Worm (Caenorhabditis elegans) whole organism, late embryonic: ENCODE results near the gene R05G6.1.

Experiments used
- C08G9.2 ChIP-seq: sonication (generic microtip); optimal IDR thresholded peaks from 2 replicates; lab custom pipeline; 2016; ENCODE audit warnings: mild to moderate bottlenecking, missing genetic modification characterization, moderate library complexity, missing compliant biosample characterization
- C38D4.7 ChIP-seq: fragments of 200-800 bp; sonication (Bioruptor generic); optimal IDR thresholded peaks from 2 replicates; lab custom pipeline; 2018; ENCODE audit warnings: mild to moderate bottlenecking, missing genetic modification characterization, moderate library complexity, missing compliant biosample characterization
- F13H6.1 ChIP-seq: sonication (generic microtip); optimal IDR thresholded peaks from 2 replicates; lab custom pipeline; 2016; ENCODE audit warnings: missing genetic modification characterization, missing compliant biosample characterization
- K09A11.1 ChIP-seq: sonication (generic microtip); optimal IDR thresholded peaks from 2 replicates; lab custom pipeline; 2017; ENCODE audit warnings: antibody characterized with exemption, mild to moderate bottlenecking, missing genetic modification characterization, missing compliant biosample characterization; ENCODE audit not compliant: insufficient read depth
- Y22D7AL.16 ChIP-seq: sonication (generic microtip); optimal IDR thresholded peaks from 2 replicates; lab custom pipeline; 2016; ENCODE audit warnings: missing genetic modification characterization, missing compliant biosample characterization
- ahr-1 ChIP-seq: sonication (generic microtip); optimal IDR thresholded peaks from 2 replicates; lab custom pipeline; 2016; ENCODE audit warnings: missing genetic modification characterization, missing compliant biosample characterization
- ceh-18 ChIP-seq: sonication (generic microtip); optimal IDR thresholded peaks from 2 replicates; lab custom pipeline; 2016; ENCODE audit warnings: missing genetic modification characterization, missing compliant biosample characterization
- ceh-2 ChIP-seq: sonication (generic microtip); optimal IDR thresholded peaks from 2 replicates; lab custom pipeline; 2016; ENCODE audit warnings: missing genotype, missing genetic modification characterization, missing compliant biosample characterization
- ceh-24 ChIP-seq: sonication (generic microtip); optimal IDR thresholded peaks from 2 replicates; lab custom pipeline; 2016; ENCODE audit warnings: mild to moderate bottlenecking, missing genetic modification characterization, missing compliant biosample characterization
- ceh-31 ChIP-seq: sonication (generic microtip); optimal IDR thresholded peaks from 2 replicates; lab custom pipeline; 2016; ENCODE audit warnings: missing genetic modification characterization, missing compliant biosample characterization
- ceh-34 ChIP-seq: sonication (generic microtip); optimal IDR thresholded peaks from 2 replicates; lab custom pipeline; 2016; ENCODE audit warnings: mild to moderate bottlenecking, missing genetic modification characterization, missing compliant biosample characterization
- ceh-9 ChIP-seq: sonication (generic microtip); optimal IDR thresholded peaks from 2 replicates; lab custom pipeline; 2016; ENCODE audit warnings: mild to moderate bottlenecking, missing genetic modification characterization, inconsistent platforms, missing compliant biosample characterization
- dmd-4 ChIP-seq: sonication (generic microtip); optimal IDR thresholded peaks from 2 replicates; lab custom pipeline; 2016; ENCODE audit warnings: borderline replicate concordance, missing genetic modification characterization, missing compliant biosample characterization
- dve-1 ChIP-seq: sonication (generic microtip); optimal IDR thresholded peaks from 2 replicates; lab custom pipeline; 2017; ENCODE audit warnings: antibody characterized with exemption, mild to moderate bottlenecking, missing genetic modification characterization, missing compliant biosample characterization
- elt-4 ChIP-seq: sonication (generic microtip); optimal IDR thresholded peaks from 2 replicates; lab custom pipeline; 2016; ENCODE audit warnings: missing genetic modification characterization, missing compliant biosample characterization
- ets-4 ChIP-seq: sonication (generic microtip); optimal IDR thresholded peaks from 2 replicates; lab custom pipeline; 2016; ENCODE audit warnings: missing genetic modification characterization, missing compliant biosample characterization
- eyg-1 ChIP-seq: sonication (generic microtip); optimal IDR thresholded peaks from 2 replicates; lab custom pipeline; 2016; ENCODE audit warnings: missing genotype, missing genetic modification characterization, missing compliant biosample characterization
- fax-1 ChIP-seq: sonication (generic microtip); optimal IDR thresholded peaks from 2 replicates; lab custom pipeline; 2016; ENCODE audit warnings: missing genotype, missing genetic modification characterization, missing compliant biosample characterization
- fkh-10 ChIP-seq: fragments of 150-350 bp; optimal IDR thresholded peaks from 2 replicates; lab custom pipeline; 2014; ENCODE audit warnings: missing biosample characterization, missing genetic modification reagents, missing genetic modification characterization
- gmeb-2 ChIP-seq: sonication (generic microtip); optimal IDR thresholded peaks from 2 replicates; lab custom pipeline; 2016; ENCODE audit warnings: missing genetic modification characterization, inconsistent platforms, missing compliant biosample characterization
- hlh-13 ChIP-seq: fragments of 200-800 bp; sonication (Bioruptor generic); optimal IDR thresholded peaks from 2 replicates; lab custom pipeline; 2018; ENCODE audit warnings: mild to moderate bottlenecking, missing genetic modification characterization, missing compliant biosample characterization
- hlh-15 ChIP-seq: sonication (generic microtip); optimal IDR thresholded peaks from 2 replicates; lab custom pipeline; 2016; ENCODE audit warnings: missing genetic modification characterization, missing compliant biosample characterization
- hlh-30 ChIP-seq: sonication (generic microtip); optimal IDR thresholded peaks from 2 replicates; lab custom pipeline; 2017; ENCODE audit warnings: antibody characterized with exemption, missing genetic modification characterization, missing compliant biosample characterization; ENCODE audit not compliant: insufficient read depth
- hlh-6 ChIP-seq: sonication (generic microtip); optimal IDR thresholded peaks from 2 replicates; lab custom pipeline; 2016; ENCODE audit warnings: missing genotype, missing genetic modification characterization, missing compliant biosample characterization
- lin-11 ChIP-seq: fragments of 200-800 bp; sonication (Bioruptor generic); optimal IDR thresholded peaks from 2 replicates; lab custom pipeline; 2018; ENCODE audit warnings: mild to moderate bottlenecking, missing genetic modification characterization, missing compliant biosample characterization
- madf-2 ChIP-seq: sonication (generic microtip); optimal IDR thresholded peaks from 2 replicates; lab custom pipeline; 2017; ENCODE audit warnings: missing genetic modification characterization, missing compliant biosample characterization
- mec-3 ChIP-seq: sonication (generic microtip); optimal IDR thresholded peaks from 2 replicates; lab custom pipeline; 2016; ENCODE audit warnings: borderline replicate concordance, missing genetic modification characterization, missing compliant biosample characterization
- pag-3 ChIP-seq: sonication (generic microtip); optimal IDR thresholded peaks from 2 replicates; lab custom pipeline; 2016; ENCODE audit warnings: missing compliant biosample characterization, missing genetic modification characterization, borderline replicate concordance
- pax-1 ChIP-seq: fragments of 150-350 bp; optimal IDR thresholded peaks from 2 replicates; lab custom pipeline; 2014; ENCODE audit warnings: missing biosample characterization, missing genetic modification characterization
- pha-2 ChIP-seq: sonication (generic microtip); optimal IDR thresholded peaks from 2 replicates; lab custom pipeline; 2017; ENCODE audit warnings: mild to moderate bottlenecking, missing genetic modification characterization, missing compliant biosample characterization
- pqm-1 ChIP-seq: sonication (generic microtip); optimal IDR thresholded peaks from 2 replicates; lab custom pipeline; 2016; ENCODE audit warnings: missing genetic modification characterization, missing compliant biosample characterization
- pros-1 ChIP-seq: fragments of 150-350 bp; optimal IDR thresholded peaks from 2 replicates; lab custom pipeline; 2014; ENCODE audit warnings: missing biosample characterization, missing genetic modification reagents, missing genetic modification characterization
- ref-2 ChIP-seq: sonication (generic microtip); optimal IDR thresholded peaks from 2 replicates; lab custom pipeline; 2016; ENCODE audit warnings: missing genetic modification characterization, missing compliant biosample characterization
- rnt-1 ChIP-seq: sonication (generic microtip); optimal IDR thresholded peaks from 2 replicates; lab custom pipeline; 2016; ENCODE audit warnings: missing genetic modification characterization, missing compliant biosample characterization
- sdc-2 ChIP-seq: sonication (generic microtip); optimal IDR thresholded peaks from 2 replicates; lab custom pipeline; 2016; ENCODE audit warnings: missing genotype, missing genetic modification characterization, missing compliant biosample characterization
- syd-9 ChIP-seq: sonication (generic microtip); optimal IDR thresholded peaks from 2 replicates; lab custom pipeline; 2016; ENCODE audit warnings: mild to moderate bottlenecking, missing genetic modification characterization, moderate library complexity, missing compliant biosample characterization
- tbx-2 ChIP-seq: sonication (generic microtip); optimal IDR thresholded peaks from 2 replicates; lab custom pipeline; 2016; ENCODE audit warnings: missing genetic modification characterization, missing compliant biosample characterization
- tbx-7 ChIP-seq: sonication (generic microtip); optimal IDR thresholded peaks from 2 replicates; lab custom pipeline; 2016; ENCODE audit warnings: missing genotype, missing genetic modification characterization, missing compliant biosample characterization
- ttx-3 ChIP-seq: sonication (generic microtip); optimal IDR thresholded peaks from 2 replicates; lab custom pipeline; 2016; ENCODE audit warnings: missing genetic modification reagents, missing genetic modification characterization, missing compliant biosample characterization
- unc-42 ChIP-seq: sonication (generic microtip); optimal IDR thresholded peaks from 2 replicates; lab custom pipeline; 2016; ENCODE audit warnings: missing genotype, missing genetic modification characterization, missing compliant biosample characterization
- unc-86 ChIP-seq: sonication (generic microtip); optimal IDR thresholded peaks from 2 replicates; lab custom pipeline; 2016; ENCODE audit warnings: missing genetic modification characterization, missing compliant biosample characterization
- zip-5 ChIP-seq: sonication (generic microtip); optimal IDR thresholded peaks from 2 replicates; lab custom pipeline; 2016; ENCODE audit warnings: missing genetic modification characterization, missing compliant biosample characterization
- ztf-16 ChIP-seq: sonication (generic microtip); optimal IDR thresholded peaks from 2 replicates; lab custom pipeline; 2017; ENCODE audit warnings: missing genetic modification characterization, missing compliant biosample characterization

The R05G6.1 gene

ce11 chrIV:7512617-7513233 is 19.7 kb upstream of the R05G6.1 start, which contains the start of the genes plc-4 and R05G6.4:
Gene plc-4, minus strand, starts transcription at chrIV:7512667.
Gene R05G6.4, plus strand, starts transcription at chrIV:7513233.
- no peak for TF ChIP-seq F13H6.1 (tag; lab: Kevin White, UChicago)
- TF ChIP-seq madf-2 (tag; lab: Kevin White, UChicago): no peak
- TF ChIP-seq elt-4 (tag; lab: Kevin White, UChicago): no peak
- no peak for TF ChIP-seq zip-5 (tag; lab: Kevin White, UChicago)
- no peak for TF ChIP-seq ztf-16 (tag; lab: Kevin White, UChicago)
- TF ChIP-seq fkh-10 (GFP tag; lab: Kevin White, UChicago): no peak
- TF ChIP-seq K09A11.1 (tag; lab: Kevin White, UChicago): no peak
- TF ChIP-seq rnt-1 (tag; lab: Kevin White, UChicago): no peak
- TF ChIP-seq pros-1 (tag; lab: Kevin White, UChicago): no peak
- no peak for TF ChIP-seq lin-11
- no peak for TF ChIP-seq ceh-9 (tag; lab: Kevin White, UChicago)
- no peak for TF ChIP-seq Y22D7AL.16 (tag; lab: Kevin White, UChicago)
- no peak for TF ChIP-seq hlh-15 (tag; lab: Kevin White, UChicago)
- TF ChIP-seq dmd-4 (tag; lab: Kevin White, UChicago): no peak
- TF ChIP-seq pax-1 (tag; lab: Kevin White, UChicago): no peak
- no peak for TF ChIP-seq unc-86 (tag; lab: Kevin White, UChicago)
- no peak for TF ChIP-seq unc-42
- TF ChIP-seq ceh-2: no peak
- no peak for TF ChIP-seq pag-3 (tag; lab: Kevin White, UChicago)
- TF ChIP-seq C38D4.7 (GFP tag; lab: Kevin White, UChicago): no peak

ce11 chrIV:7516167-7516566 is 16.3 kb upstream of the R05G6.1 start, which contains the start of the genes R05G6.9 and R05G6.3:
Gene R05G6.9, minus strand, starts transcription at chrIV:7516267.
Gene R05G6.3, plus strand, starts transcription at chrIV:7516552.
- TF ChIP-seq tbx-2 (tag; lab: Kevin White, UChicago) (no peak), tbx-7 (tag; lab: Kevin White, UChicago) (no peak), ceh-31 (tag; lab: Kevin White, UChicago) (no peak), pqm-1 (tag; lab: Kevin White, UChicago) (no peak), ztf-16 (tag; lab: Kevin White, UChicago) (no peak), pha-2 (no peak), C08G9.2 (tag; lab: Kevin White, UChicago) (no peak), C38D4.7 (GFP tag; lab: Kevin White, UChicago) (no peak)

ce11 chrIV:7520258-7520657 is 12.2 kb upstream of the R05G6.1 start:
- TF ChIP-seq pax-1 (tag; lab: Kevin White, UChicago) (no peak), sdc-2 (no peak), hlh-13 (no peak), rnt-1 (tag; lab: Kevin White, UChicago) (no peak), dmd-4 (tag; lab: Kevin White, UChicago) (no peak), ceh-18 (tag; lab: Kevin White, UChicago) (no peak), ahr-1 (tag; lab: Kevin White, UChicago) (no peak), hlh-6 (tag; lab: Kevin White, UChicago) (no peak), ets-4 (tag; lab: Kevin White, UChicago) (no peak), ref-2 (tag; lab: Kevin White, UChicago) (no peak), K09A11.1 (tag; lab: Kevin White, UChicago) (no peak), fkh-10 (GFP tag; lab: Kevin White, UChicago) (no peak), ztf-16 (tag; lab: Kevin White, UChicago) (no peak), eyg-1 (tag; lab: Kevin White, UChicago) (no peak)

- no peak for TF ChIP-seq gmeb-2
- no peak for TF ChIP-seq hlh-15 (tag; lab: Kevin White, UChicago)
- no peak for TF ChIP-seq hlh-30 (tag; lab: Kevin White, UChicago)
- TF ChIP-seq madf-2 (tag; lab: Kevin White, UChicago): no peak
- no peak for TF ChIP-seq fax-1
- no peak for TF ChIP-seq ceh-24
- TF ChIP-seq dve-1: no peak
- no peak for TF ChIP-seq ceh-34 (tag; lab: Kevin White, UChicago)
- TF ChIP-seq mec-3 (tag; lab: Kevin White, UChicago): no peak
- no peak for TF ChIP-seq pax-1 (tag; lab: Kevin White, UChicago)
- no peak for TF ChIP-seq ttx-3 (tag; lab: Kevin White, UChicago)
- no peak for TF ChIP-seq ets-4 (tag; lab: Kevin White, UChicago)
- no peak for TF ChIP-seq tbx-2 (tag; lab: Kevin White, UChicago)
- no peak for TF ChIP-seq syd-9 (tag; lab: Kevin White, UChicago)
Observed at ce11 chrIV:7520841-7521240, 11.6 kb upstream of the R05G6.1 start.
